Worm (Caenorhabditis elegans) whole organism, L2 larva: ENCODE measurements around the gene C27C12.3.

Experiments used
- F13H6.1 ChIP-seq: sonication (generic microtip); optimal IDR thresholded peaks from 2 replicates; lab custom pipeline; 2016; ENCODE audit warnings: missing genetic modification characterization, missing compliant biosample characterization
- R02D3.7 ChIP-seq: fragments of 150-350 bp; optimal IDR thresholded peaks from 2 replicates; lab custom pipeline; 2014; ENCODE audit warnings: missing biosample characterization, missing genetic modification characterization
- ZK546.5 ChIP-seq: sonication (generic microtip); optimal IDR thresholded peaks from 2 replicates; lab custom pipeline; 2017; ENCODE audit warnings: missing biosample characterization, missing genetic modification characterization
- alr-1 ChIP-seq: fragments of 150-350 bp; optimal IDR thresholded peaks from 2 replicates; lab custom pipeline; 2014; ENCODE audit warnings: missing biosample characterization, missing genetic modification characterization
- aly-2 ChIP-seq: fragments of 150-350 bp; optimal IDR thresholded peaks from 2 replicates; lab custom pipeline; 2014; ENCODE audit warnings: missing biosample characterization, missing genetic modification characterization
- ama-1 ChIP-seq: fragments of 150-350 bp; optimal IDR thresholded peaks from 2 replicates; lab custom pipeline; 2018; ENCODE audit warnings: inconsistent platforms
- blmp-1 ChIP-seq: sonication (generic microtip); optimal IDR thresholded peaks from 2 replicates; lab custom pipeline; 2017; ENCODE audit warnings: missing genetic modification characterization, mild to moderate bottlenecking, missing compliant biosample characterization, antibody characterized with exemption, moderate library complexity; ENCODE audit not compliant: insufficient read depth
- ceh-16 ChIP-seq: fragments of 150-350 bp; optimal IDR thresholded peaks from 2 replicates; lab custom pipeline; 2014; ENCODE audit warnings: missing biosample characterization, missing genetic modification characterization
- ceh-82 ChIP-seq: fragments of 150-350 bp; optimal IDR thresholded peaks from 2 replicates; lab custom pipeline; 2014; ENCODE audit warnings: missing biosample characterization, missing genetic modification characterization
- crh-2 ChIP-seq: sonication (generic microtip); optimal IDR thresholded peaks from 2 replicates; lab custom pipeline; 2017; ENCODE audit warnings: missing biosample characterization, missing genetic modification characterization
- dmd-4 ChIP-seq: sonication (generic microtip); optimal IDR thresholded peaks from 2 replicates; lab custom pipeline; 2017; ENCODE audit warnings: missing biosample characterization, missing genetic modification characterization
- egl-27 ChIP-seq: sonication (generic microtip); optimal IDR thresholded peaks from 3 replicates; lab custom pipeline; 2017; ENCODE audit warnings: missing biosample characterization, missing genetic modification reagents, missing genetic modification characterization
- elt-1 ChIP-seq: fragments of 150-350 bp; optimal IDR thresholded peaks from 2 replicates; lab custom pipeline; 2014; ENCODE audit warnings: missing biosample characterization, missing genetic modification characterization
- elt-3 ChIP-seq: sonication (generic microtip); optimal IDR thresholded peaks from 2 replicates; lab custom pipeline; 2017; ENCODE audit warnings: missing biosample characterization, missing genetic modification characterization
- fos-1 ChIP-seq: fragments of 150-350 bp; optimal IDR thresholded peaks from 2 replicates; lab custom pipeline; 2014; ENCODE audit warnings: missing biosample characterization, missing genetic modification characterization
- gmeb-1 ChIP-seq: fragments of 150-350 bp; optimal IDR thresholded peaks from 2 replicates; lab custom pipeline; 2014; ENCODE audit warnings: missing biosample characterization, missing genetic modification characterization
- lin-11 ChIP-seq: fragments of 150-350 bp; sonication (generic microtip); optimal IDR thresholded peaks from 2 replicates; lab custom pipeline; 2014; ENCODE audit warnings: missing biosample characterization, missing genetic modification characterization, inconsistent platforms, mixed read lengths
- lin-13 ChIP-seq: fragments of 150-350 bp; optimal IDR thresholded peaks from 2 replicates; lab custom pipeline; 2014; ENCODE audit warnings: missing biosample characterization, missing genetic modification reagents, missing genetic modification characterization
- lsy-2 ChIP-seq, 2 experiments: fragments of 150-350 bp in 1 of 2; sonication (generic microtip) in 1 of 2; optimal IDR thresholded peaks; 2 replicates each; lab custom pipeline; 2014 to 2017; ENCODE audit warnings: missing biosample characterization in 2 of 2, missing genetic modification characterization in 2 of 2
- mdl-1 ChIP-seq, 2 experiments: fragments of 150-350 bp in 1 of 2; sonication (generic microtip) in 1 of 2; optimal IDR thresholded peaks; 2 replicates each; lab custom pipeline; 2017; ENCODE audit warnings: missing biosample characterization in 2 of 2, missing genetic modification characterization in 2 of 2
- nhr-10 ChIP-seq: sonication (generic microtip); optimal IDR thresholded peaks from 2 replicates; lab custom pipeline; 2017; ENCODE audit warnings: missing biosample characterization, missing genetic modification characterization
- nhr-11 ChIP-seq: fragments of 150-350 bp; optimal IDR thresholded peaks from 2 replicates; lab custom pipeline; 2014; ENCODE audit warnings: missing biosample characterization, missing genetic modification characterization
- nhr-129 ChIP-seq: fragments of 150-350 bp; optimal IDR thresholded peaks from 2 replicates; lab custom pipeline; 2014; ENCODE audit warnings: missing biosample characterization, missing genetic modification characterization
- nhr-21 ChIP-seq: fragments of 150-350 bp; optimal IDR thresholded peaks from 2 replicates; lab custom pipeline; 2014; ENCODE audit warnings: missing biosample characterization, missing genetic modification characterization
- nhr-237 ChIP-seq: fragments of 150-350 bp; optimal IDR thresholded peaks from 2 replicates; lab custom pipeline; 2014; ENCODE audit warnings: missing biosample characterization, missing genetic modification characterization
- nhr-25 ChIP-seq: fragments of 150-350 bp; sonication (generic microtip); optimal IDR thresholded peaks from 3 replicates; lab custom pipeline; 2014; ENCODE audit warnings: missing biosample characterization, missing genetic modification characterization
- nhr-6 ChIP-seq: fragments of 150-350 bp; optimal IDR thresholded peaks from 2 replicates; lab custom pipeline; 2014; ENCODE audit warnings: missing biosample characterization, missing genetic modification characterization
- peb-1 ChIP-seq: fragments of 150-350 bp; optimal IDR thresholded peaks from 2 replicates; lab custom pipeline; 2014; ENCODE audit warnings: missing biosample characterization, missing genetic modification characterization
- skn-1 ChIP-seq: sonication (generic microtip); optimal IDR thresholded peaks from 2 replicates; lab custom pipeline; 2017; ENCODE audit warnings: missing biosample characterization, missing genetic modification characterization
- sma-3 ChIP-seq: sonication (generic microtip); optimal IDR thresholded peaks from 2 replicates; lab custom pipeline; 2016; ENCODE audit warnings: missing genetic modification reagents, missing genetic modification characterization, missing compliant biosample characterization
- sma-9 ChIP-seq, 2 experiments: fragments of 150-350 bp in 1 of 2; sonication (generic microtip) in 1 of 2; optimal IDR thresholded peaks; 2 replicates each; lab custom pipeline; 2014 to 2016; ENCODE audit warnings: missing genetic modification characterization in 2 of 2, mild to moderate bottlenecking in 1 of 2, missing biosample characterization in 1 of 2, missing compliant biosample characterization in 1 of 2, missing genetic modification reagents in 1 of 2, moderate library complexity in 1 of 2
- unc-55 ChIP-seq: fragments of 150-350 bp; sonication (generic microtip); optimal IDR thresholded peaks from 3 replicates; lab custom pipeline; 2014; ENCODE audit warnings: missing biosample characterization, missing genetic modification reagents, missing genetic modification characterization
- ztf-1 ChIP-seq: fragments of 200-800 bp; sonication (Bioruptor generic); conservative IDR thresholded peaks from 2 replicates; pipeline ENCODE4 v1.3.6; 2022; ENCODE audit warnings: missing genetic modification characterization, missing compliant biosample characterization
- ztf-4 ChIP-seq: fragments of 150-350 bp; optimal IDR thresholded peaks from 2 replicates; lab custom pipeline; 2014; ENCODE audit warnings: missing biosample characterization, missing genetic modification characterization

C27C12.3 gene

ce11 chrX:14894845-14895244 lies 29.2 kb upstream of the C27C12.3 start, which contains the start of gene nac-1:
Gene nac-1, plus strand, starts transcription at chrX:14895145.
- TF ChIP-seq ztf-4 (tag; lab: Kevin White, UChicago): no peak
- no peak for TF ChIP-seq alr-1 (tag; lab: Kevin White, UChicago)
- no peak for TF ChIP-seq sma-3 (GFP tag; lab: Kevin White, UChicago)
- TF ChIP-seq ztf-1 (GFP tag; lab: Robert Waterston, UW): no peak
- TF ChIP-seq nhr-129 (tag; lab: Kevin White, UChicago): no peak
- TF ChIP-seq unc-55 (GFP tag; lab: Kevin White, UChicago): no peak
- TF ChIP-seq nhr-10 (tag; lab: Kevin White, UChicago): no peak
- TF ChIP-seq lsy-2 (tag; optimal IDR thresholded peaks at IDR 0.05; lab: Kevin White, UChicago): no peak
- no peak for TF ChIP-seq R02D3.7 (tag; lab: Kevin White, UChicago)
- no peak for TF ChIP-seq peb-1 (tag; lab: Kevin White, UChicago)
- no peak for TF ChIP-seq skn-1
- no peak for TF ChIP-seq ceh-82

DNA sequence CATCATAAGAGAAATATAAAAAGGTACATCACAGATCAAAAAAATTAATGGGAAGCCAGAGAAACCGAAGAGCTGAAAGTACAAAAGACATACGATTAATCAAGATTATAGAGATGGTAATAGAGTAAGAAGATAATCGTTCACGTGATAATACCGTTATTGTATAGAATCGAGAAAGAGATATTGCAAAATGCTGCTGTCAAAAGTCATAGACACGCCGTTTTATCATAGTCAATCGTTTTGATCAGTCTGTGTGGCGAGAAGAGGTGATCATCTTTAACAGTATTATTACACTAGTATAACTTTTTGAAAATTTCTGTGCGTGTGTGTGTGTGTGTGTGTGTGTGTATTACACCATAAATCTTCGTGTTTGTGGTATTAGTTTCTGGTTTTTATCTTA lies 28.7 kb upstream of the C27C12.3 start:
- peak; percentile 71 for TF ChIP-seq sma-3 (GFP tag; lab: Kevin White, UChicago)
- no peak for TF ChIP-seq unc-55 (GFP tag; lab: Kevin White, UChicago)
- peak; percentile 8 for TF ChIP-seq gmeb-1
- TF ChIP-seq elt-1 (tag; lab: Kevin White, UChicago): no peak
- TF ChIP-seq blmp-1 (tag; lab: Kevin White, UChicago): peak; percentile 76
- no peak for TF ChIP-seq R02D3.7 (tag; lab: Kevin White, UChicago)
- peak; percentile 39 for TF ChIP-seq crh-2 (tag; lab: Kevin White, UChicago)
- peak; percentile 61 for TF ChIP-seq nhr-21 (tag; lab: Kevin White, UChicago)
- TF ChIP-seq lin-11 (tag; lab: Kevin White, UChicago): no peak
- peak; percentile 67 for TF ChIP-seq nhr-25
- TF ChIP-seq mdl-1 (tag; optimal IDR thresholded peaks at IDR 0.05; lab: Kevin White, UChicago): peak in 1 of 2 experiments; percentile 26
- TF ChIP-seq nhr-237: no peak
- peak; percentile 86 for TF ChIP-seq sma-9 (GFP tag; optimal IDR thresholded peaks at IDR 0.05; lab: Kevin White, UChicago)
- TF ChIP-seq sma-9 (tag; optimal IDR thresholded peaks at IDR 0.05; lab: Kevin White, UChicago): no peak
- TF ChIP-seq, all 48 proteins: peak for 8

ce11 chrX:14888188-14888587 lies 22.5 kb upstream of the C27C12.3 start, which contains the start of gene daf-6:
Gene daf-6, plus strand, starts transcription at chrX:14888488.
- no peak for TF ChIP-seq ztf-4 (tag; lab: Kevin White, UChicago)
- no peak for TF ChIP-seq lin-13 (GFP tag; lab: Kevin White, UChicago)
- no peak for TF ChIP-seq R02D3.7 (tag; lab: Kevin White, UChicago)
- TF ChIP-seq skn-1: no peak
- TF ChIP-seq, all 48 proteins: peak for 0

- TF ChIP-seq dmd-4 (no peak), peb-1 (tag; lab: Kevin White, UChicago) (no peak)
- TF ChIP-seq, all 48 proteins: peak for 0
Measured at ce11 chrX:14885855-14886254, 20.2 kb upstream of the C27C12.3 start.

DNA sequence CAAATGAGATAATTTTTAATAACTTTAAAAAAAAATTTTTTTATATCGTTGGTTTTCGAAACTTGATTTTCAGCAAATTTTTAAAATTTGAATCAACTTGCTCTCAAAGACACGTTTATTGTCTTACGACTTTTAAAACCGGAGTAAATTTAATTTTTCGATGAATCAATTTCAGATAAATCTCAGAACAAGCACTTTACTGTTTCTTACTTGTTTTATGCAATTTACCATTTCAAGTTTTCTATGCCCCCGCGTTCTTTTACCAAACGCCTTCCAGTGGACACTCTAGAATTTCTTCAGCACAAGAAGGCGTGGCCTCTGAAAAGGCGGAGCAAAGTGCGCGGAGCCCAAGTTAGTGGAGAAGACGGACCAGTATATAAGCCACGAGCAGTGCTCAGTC lies 15.5 kb upstream of the C27C12.3 start, which contains the start of gene flp-8:
TSS of gene flp-8 (plus strand) at position 301 of the 400 bp plus-strand sequence.
- TF ChIP-seq nhr-11 (tag; lab: Kevin White, UChicago) (no peak), egl-27 (tag; lab: Kevin White, UChicago) (no peak), elt-3 (tag; lab: Kevin White, UChicago) (no peak), aly-2 (tag; lab: Kevin White, UChicago) (no peak), sma-3 (GFP tag; lab: Kevin White, UChicago) (no peak), sma-9 (GFP tag; optimal IDR thresholded peaks at IDR 0.05; lab: Kevin White, UChicago) (no peak), sma-9 (tag; optimal IDR thresholded peaks at IDR 0.05; lab: Kevin White, UChicago) (no peak), ama-1 (lab: Kevin White, UChicago) (no peak), nhr-10 (tag; lab: Kevin White, UChicago) (no peak), F13H6.1 (tag; lab: Kevin White, UChicago) (no peak), nhr-237 (no peak), ZK546.5 (tag; lab: Kevin White, UChicago) (no peak), ceh-16 (tag; lab: Kevin White, UChicago) (no peak), nhr-6 (tag; lab: Kevin White, UChicago) (no peak), fos-1 (tag; lab: Kevin White, UChicago) (no peak), dmd-4 (no peak)
